Worm (Caenorhabditis elegans) whole organism, late embryonic: ENCODE data around the gene fbxa-182.

Experiments
- Y22D7AL.16 ChIP-seq: sonication (generic microtip); optimal IDR thresholded peaks from 2 replicates; lab custom pipeline; 2016; ENCODE audit warnings: missing genetic modification characterization, missing compliant biosample characterization
- ama-1 ChIP-seq: fragments of 150-350 bp; optimal IDR thresholded peaks from 2 replicates; lab custom pipeline; 2014
- ceh-24 ChIP-seq: sonication (generic microtip); optimal IDR thresholded peaks from 2 replicates; lab custom pipeline; 2016; ENCODE audit warnings: mild to moderate bottlenecking, missing genetic modification characterization, missing compliant biosample characterization
- ceh-6 ChIP-seq: fragments of 200-800 bp; sonication (Bioruptor generic); optimal IDR thresholded peaks from 2 replicates; lab custom pipeline; 2018; ENCODE audit warnings: mild to moderate bottlenecking, missing genetic modification characterization, missing compliant biosample characterization
- dve-1 ChIP-seq: sonication (generic microtip); optimal IDR thresholded peaks from 2 replicates; lab custom pipeline; 2017; ENCODE audit warnings: antibody characterized with exemption, mild to moderate bottlenecking, missing genetic modification characterization, missing compliant biosample characterization
- elt-2 ChIP-seq: sonication (generic microtip); optimal IDR thresholded peaks from 2 replicates; lab custom pipeline; 2016; ENCODE audit warnings: missing genetic modification reagents, missing genetic modification characterization, missing compliant biosample characterization
- hlh-6 ChIP-seq: sonication (generic microtip); optimal IDR thresholded peaks from 2 replicates; lab custom pipeline; 2016; ENCODE audit warnings: missing genotype, missing genetic modification characterization, missing compliant biosample characterization
- hlh-8 ChIP-seq: sonication (generic microtip); optimal IDR thresholded peaks from 2 replicates; lab custom pipeline; 2016; ENCODE audit warnings: missing genotype, missing genetic modification characterization, missing compliant biosample characterization
- npax-4 ChIP-seq: sonication (generic microtip); optimal IDR thresholded peaks from 2 replicates; lab custom pipeline; 2016; ENCODE audit warnings: missing genetic modification characterization, missing compliant biosample characterization
- pros-1 ChIP-seq: fragments of 150-350 bp; optimal IDR thresholded peaks from 2 replicates; lab custom pipeline; 2014; ENCODE audit warnings: missing biosample characterization, missing genetic modification reagents, missing genetic modification characterization
- ref-2 ChIP-seq: sonication (generic microtip); optimal IDR thresholded peaks from 2 replicates; lab custom pipeline; 2016; ENCODE audit warnings: missing genetic modification characterization, missing compliant biosample characterization
- sdc-2 ChIP-seq: sonication (generic microtip); optimal IDR thresholded peaks from 2 replicates; lab custom pipeline; 2016; ENCODE audit warnings: missing genotype, missing genetic modification characterization, missing compliant biosample characterization
- unc-3 ChIP-seq, 2 experiments: fragments of 200-800 bp in 1 of 2; sonication (Bioruptor generic) in 1 of 2; sonication (generic microtip) in 1 of 2; conservative IDR thresholded peaks in 1 of 2; optimal IDR thresholded peaks in 1 of 2; 2 replicates each; pipeline versions ENCODE4 v1.3.6 to Lab custom; 2016 to 2022; ENCODE audit warnings: missing compliant biosample characterization in 2 of 2, missing genetic modification characterization in 2 of 2, missing genetic modification reagents in 1 of 2
- unc-55 ChIP-seq: sonication (generic microtip); optimal IDR thresholded peaks from 2 replicates; lab custom pipeline; 2017; ENCODE audit warnings: missing biosample characterization, missing genetic modification reagents, missing genetic modification characterization

ce11 chrII:2368956-2369355 is 43.6 kb downstream of the fbxa-182 start, which contains the start of gene hpo-25:
- TF ChIP-seq ref-2 (no peak), dve-1 (tag; lab: Kevin White, UChicago) (no peak), hlh-6 (tag; lab: Kevin White, UChicago) (no peak), pros-1 (no peak), elt-2 (tag; lab: Kevin White, UChicago) (no peak), ceh-24 (no peak), npax-4 (tag; lab: Kevin White, UChicago) (no peak), ama-1 (lab: Kevin White, UChicago) (no peak), hlh-8 (tag; lab: Kevin White, UChicago) (no peak), ceh-6 (GFP tag; lab: Kevin White, UChicago) (no peak), unc-3 (GFP tag; conservative IDR thresholded peaks at IDR 0.05; lab: Robert Waterston, UW) (no peak), unc-3 (tag; optimal IDR thresholded peaks at IDR 0.05; lab: Kevin White, UChicago) (no peak), unc-55 (no peak), sdc-2 (tag; lab: Kevin White, UChicago) (no peak), Y22D7AL.16 (no peak)
